Fruit fly (Drosophila melanogaster) whole organism, prepupa: ENCODE measurements around the gene Vha13.

Source experiments
- Blimp-1 ChIP-seq: fragments of 200-800 bp; sonication (Bioruptor generic); optimal IDR thresholded peaks from 3 replicates; lab custom pipeline; 2017; ENCODE audit warnings: missing biosample characterization, missing genetic modification characterization, mild to moderate bottlenecking, moderate library complexity, missing genetic modification reagents
- CG10631 ChIP-seq: fragments of 200-800 bp; sonication (Bioruptor generic); optimal IDR thresholded peaks from 2 replicates; lab custom pipeline; 2016; ENCODE audit warnings: missing biosample characterization, missing genetic modification characterization
- CG10669 ChIP-seq: fragments of 200-800 bp; sonication (Bioruptor generic); optimal IDR thresholded peaks from 3 replicates; lab custom pipeline; 2018; ENCODE audit warnings: missing biosample characterization, mild to moderate bottlenecking, missing genetic modification characterization, moderate library complexity
- CG11762 ChIP-seq: fragments of 200-800 bp; sonication (Bioruptor generic); optimal IDR thresholded peaks from 3 replicates; lab custom pipeline; 2016; ENCODE audit warnings: missing biosample characterization, missing genetic modification characterization; ENCODE audit not compliant: insufficient read depth
- CG11902 ChIP-seq: fragments of 200-800 bp; sonication (Bioruptor generic); optimal IDR thresholded peaks from 3 replicates; lab custom pipeline; 2016; ENCODE audit warnings: missing biosample characterization, missing genetic modification characterization
- CG15336 ChIP-seq: fragments of 200-800 bp; sonication (Bioruptor generic); IDR thresholded peaks from 2 replicates; pipeline ENCODE4 v1.3.6; 2022; ENCODE audit warnings: missing biosample characterization, missing genetic modification characterization
- CG1621 ChIP-seq: fragments of 200-800 bp; sonication (Bioruptor generic); optimal IDR thresholded peaks from 3 replicates; lab custom pipeline; 2018; ENCODE audit warnings: missing biosample characterization, mild to moderate bottlenecking, missing genetic modification characterization
- CG16779 ChIP-seq: fragments of 200-800 bp; sonication (Bioruptor generic); optimal IDR thresholded peaks from 3 replicates; lab custom pipeline; 2017; ENCODE audit warnings: missing biosample characterization, mild to moderate bottlenecking, missing genetic modification characterization
- CG32006 ChIP-seq: fragments of 200-800 bp; sonication (Bioruptor generic); optimal IDR thresholded peaks from 3 replicates; lab custom pipeline; 2017; ENCODE audit warnings: missing biosample characterization, mild to moderate bottlenecking, missing genetic modification characterization
- CG4318 ChIP-seq: fragments of 200-800 bp; sonication (Bioruptor generic); optimal IDR thresholded peaks from 3 replicates; lab custom pipeline; 2017; ENCODE audit warnings: missing biosample characterization, mild to moderate bottlenecking, missing genetic modification characterization
- CG6163 ChIP-seq: fragments of 200-800 bp; sonication (Bioruptor generic); IDR thresholded peaks from 3 replicates; pipeline ENCODE4 v1.3.6; 2022; ENCODE audit warnings: missing biosample characterization, missing genetic modification characterization
- CG6276 ChIP-seq: fragments of 200-800 bp; sonication (Bioruptor generic); optimal IDR thresholded peaks from 2 replicates; lab custom pipeline; 2017; ENCODE audit warnings: missing biosample characterization, mild to moderate bottlenecking, missing genetic modification characterization
- CG6792 ChIP-seq: fragments of 200-800 bp; sonication (Bioruptor generic); optimal IDR thresholded peaks from 3 replicates; lab custom pipeline; 2016; ENCODE audit warnings: missing biosample characterization, missing genetic modification characterization
- CG6808 ChIP-seq: fragments of 200-800 bp; sonication (Bioruptor generic); optimal IDR thresholded peaks from 3 replicates; lab custom pipeline; 2017; ENCODE audit warnings: missing biosample characterization, missing genetic modification characterization, mild to moderate bottlenecking, moderate library complexity, missing genetic modification reagents
- CG8119 ChIP-seq: fragments of 200-800 bp; sonication (Bioruptor generic); IDR thresholded peaks from 3 replicates; pipeline ENCODE4 v1.3.6; 2022; ENCODE audit warnings: missing biosample characterization, missing genetic modification characterization
- CG8319 ChIP-seq: fragments of 200-800 bp; sonication (Bioruptor generic); optimal IDR thresholded peaks from 3 replicates; lab custom pipeline; 2016; ENCODE audit warnings: missing biosample characterization, missing genetic modification characterization
- CG8632 ChIP-seq: fragments of 200-800 bp; sonication (Bioruptor generic); optimal IDR thresholded peaks from 3 replicates; lab custom pipeline; 2016; ENCODE audit warnings: missing biosample characterization, missing genetic modification characterization
- CG9139 ChIP-seq: fragments of 200-800 bp; sonication (Bioruptor generic); optimal IDR thresholded peaks from 3 replicates; lab custom pipeline; 2017; ENCODE audit warnings: missing biosample characterization, mild to moderate bottlenecking, missing genetic modification characterization
- Eip78C ChIP-seq: fragments of 200-800 bp; sonication (Bioruptor generic); peaks from one replicate; lab custom pipeline; 2016; ENCODE audit warnings: missing biosample characterization, missing genetic modification characterization
- Ets21C ChIP-seq: fragments of 200-800 bp; sonication (Bioruptor generic); optimal IDR thresholded peaks from 3 replicates; lab custom pipeline; 2016; ENCODE audit warnings: missing biosample characterization, missing genetic modification characterization
- Hr39 ChIP-seq: fragments of 200-800 bp; sonication (Bioruptor generic); optimal IDR thresholded peaks from 2 replicates; lab custom pipeline; 2016; ENCODE audit warnings: missing biosample characterization, missing genetic modification characterization
- Hr4 ChIP-seq: fragments of 200-800 bp; sonication (Bioruptor generic); optimal IDR thresholded peaks from 3 replicates; lab custom pipeline; 2016; ENCODE audit warnings: missing biosample characterization, missing genetic modification characterization
- OdsH ChIP-seq: fragments of 200-800 bp; sonication (Bioruptor generic); optimal IDR thresholded peaks from 3 replicates; lab custom pipeline; 2016; ENCODE audit warnings: missing biosample characterization, missing genetic modification characterization
- Smox ChIP-seq: fragments of 200-800 bp; sonication (Bioruptor generic); optimal IDR thresholded peaks from 3 replicates; lab custom pipeline; 2016; ENCODE audit warnings: missing biosample characterization, missing genetic modification characterization
- Sox102F ChIP-seq: fragments of 200-800 bp; sonication (Bioruptor generic); optimal IDR thresholded peaks from 2 replicates; lab custom pipeline; 2016; ENCODE audit warnings: missing biosample characterization, mild to moderate bottlenecking, missing genetic modification characterization
- Sox14 ChIP-seq: fragments of 200-800 bp; sonication (Bioruptor generic); optimal IDR thresholded peaks from 3 replicates; lab custom pipeline; 2016; ENCODE audit warnings: missing biosample characterization, missing genetic modification characterization
- Sox15 ChIP-seq: fragments of 200-800 bp; sonication (Bioruptor generic); optimal IDR thresholded peaks from 3 replicates; lab custom pipeline; 2016; ENCODE audit warnings: missing biosample characterization, missing genetic modification characterization
- fd59A ChIP-seq: fragments of 200-800 bp; sonication (Bioruptor generic); optimal IDR thresholded peaks from 2 replicates; lab custom pipeline; 2017; ENCODE audit warnings: missing biosample characterization, mild to moderate bottlenecking, missing genetic modification characterization, missing genetic modification reagents
- fd85E ChIP-seq: fragments of 200-800 bp; sonication (Bioruptor generic); optimal IDR thresholded peaks from 3 replicates; lab custom pipeline; 2016; ENCODE audit warnings: missing biosample characterization, missing genetic modification characterization
- lz ChIP-seq: fragments of 200-800 bp; sonication (Bioruptor generic); optimal IDR thresholded peaks from 3 replicates; lab custom pipeline; 2016; ENCODE audit warnings: missing biosample characterization, missing genetic modification characterization
- net ChIP-seq: fragments of 200-800 bp; sonication (Bioruptor generic); optimal IDR thresholded peaks from 3 replicates; lab custom pipeline; 2016; ENCODE audit warnings: missing biosample characterization, missing genetic modification characterization
- pdm3 ChIP-seq: fragments of 200-800 bp; sonication (Bioruptor generic); optimal IDR thresholded peaks from 3 replicates; lab custom pipeline; 2016; ENCODE audit warnings: missing biosample characterization, missing genetic modification characterization
- salr ChIP-seq, 2 experiments: fragments of 200-800 bp; sonication (Bioruptor generic); optimal IDR thresholded peaks; 3 replicates each; lab custom pipeline; 2016 to 2018; ENCODE audit warnings: missing biosample characterization in 2 of 2, missing genetic modification characterization in 2 of 2, mild to moderate bottlenecking in 1 of 2
- svp ChIP-seq: fragments of 200-800 bp; sonication (Bioruptor generic); peaks from one replicate; lab custom pipeline; 2016; ENCODE audit warnings: missing biosample characterization, missing genetic modification characterization
- topi ChIP-seq: fragments of 200-800 bp; sonication (Bioruptor generic); optimal IDR thresholded peaks from 3 replicates; lab custom pipeline; 2016; ENCODE audit warnings: missing biosample characterization, missing genetic modification characterization

The Vha13 gene

dm6 chr3R:19671223-19671991 lies 27.2 kb upstream of the Vha13 start, which contains the start of gene Naam (continued):
- peak; percentile 78 for TF ChIP-seq CG15336 (GFP tag; lab: Robert Waterston, UW)
- TF ChIP-seq CG1621 (tag; lab: Kevin White, UChicago): peak; percentile 62
- TF ChIP-seq Hr4: peak; percentile 78
- peak; percentile 75 for TF ChIP-seq Sox14 (GFP tag; lab: Kevin White, UChicago)
- peak; percentile 72 for TF ChIP-seq topi (GFP tag; lab: Kevin White, UChicago)
- TF ChIP-seq CG6276 (GFP tag; lab: Kevin White, UChicago): peak; percentile 72
- peak; percentile 70 for TF ChIP-seq Sox102F (GFP tag; lab: Kevin White, UChicago)
- TF ChIP-seq Hr39 (GFP tag; lab: Kevin White, UChicago): peak; percentile 76
- peak; percentile 74 for TF ChIP-seq OdsH
- peak; percentile 27 for TF ChIP-seq CG6808 (GFP tag; lab: Kevin White, UChicago)
- TF ChIP-seq pdm3: peak; percentile 70
- TF ChIP-seq Sox15 (GFP tag; lab: Kevin White, UChicago): peak; percentile 2
- TF ChIP-seq lz (GFP tag; lab: Kevin White, UChicago): peak; percentile 76
- peak; percentile 67 for TF ChIP-seq CG6792
- TF ChIP-seq CG8632 (GFP tag; lab: Kevin White, UChicago): peak; percentile 54
- peak; percentile 69 for TF ChIP-seq CG32006 (GFP tag; lab: Kevin White, UChicago)
- TF ChIP-seq Eip78C (GFP tag; lab: Kevin White, UChicago): peak; percentile 94

- TF ChIP-seq Eip78C (GFP tag; lab: Kevin White, UChicago) (peak; percentile 10), CG10669 (GFP tag; lab: Kevin White, UChicago) (no peak), Ets21C (no peak), Blimp-1 (peak; percentile 86), CG8319 (GFP tag; lab: Kevin White, UChicago) (no peak), svp (GFP tag; lab: Kevin White, UChicago) (peak; percentile 48), net (no peak), CG4318 (GFP tag; lab: Kevin White, UChicago) (no peak)
Observed at dm6 chr3R:19664713-19665112, 20.5 kb upstream of the Vha13 start, which contains the start of gene CG7432. CG7432 (plus strand) TSS chr3R:19665007.

- TF ChIP-seq salr (GFP tag; optimal IDR thresholded peaks at IDR 0.05; lab: Kevin White, UChicago) (no peak), CG8319 (GFP tag; lab: Kevin White, UChicago) (no peak), Eip78C (GFP tag; lab: Kevin White, UChicago) (no peak), CG6163 (GFP tag; lab: Robert Waterston, UW) (no peak), CG8119 (GFP tag; lab: Robert Waterston, UW) (no peak), topi (GFP tag; lab: Kevin White, UChicago) (no peak), Sox15 (GFP tag; lab: Kevin White, UChicago) (no peak), CG1621 (tag; lab: Kevin White, UChicago) (no peak), CG11902 (GFP tag; lab: Kevin White, UChicago) (no peak), CG6808 (GFP tag; lab: Kevin White, UChicago) (no peak), CG8632 (GFP tag; lab: Kevin White, UChicago) (no peak)
- TF ChIP-seq, all 60 proteins: peak for 0
Observed at dm6 chr3R:19659448-19659847, 15.3 kb upstream of the Vha13 start, which contains the start of gene ort. ort (plus strand) TSS chr3R:19659748.

- TF ChIP-seq Smox (GFP tag; lab: Kevin White, UChicago): no peak
- no peak for TF ChIP-seq Hr39 (GFP tag; lab: Kevin White, UChicago)
- TF ChIP-seq CG11762 (GFP tag; lab: Kevin White, UChicago): no peak
- TF ChIP-seq CG9139 (GFP tag; lab: Kevin White, UChicago): no peak
- TF ChIP-seq fd85E (GFP tag; lab: Kevin White, UChicago): no peak
- no peak for TF ChIP-seq CG10631 (GFP tag; lab: Kevin White, UChicago)
- TF ChIP-seq Sox15 (GFP tag; lab: Kevin White, UChicago): no peak
- no peak for TF ChIP-seq CG16779
- no peak for TF ChIP-seq CG32006 (GFP tag; lab: Kevin White, UChicago)
- TF ChIP-seq fd59A (GFP tag; lab: Kevin White, UChicago): no peak
Observed at dm6 chr3R:19657766-19658165, 13.6 kb upstream of the Vha13 start, which contains the start of gene CG6184. CG6184 (minus strand) TSS chr3R:19657866.
